Fruit fly (Drosophila melanogaster): Measurements from ENCODE around the gene Anp.

Anp gene

dm6 chr3R:30198793-30199192, 11.0 kb upstream of the Anp start (continued):
- TF ChIP-seq CG34422 (GFP tag; IDR thresholded peaks at IDR 0.05) (no peak), tio (GFP tag; optimal IDR thresholded peaks at IDR 0.05) (no peak), Optix (GFP tag; IDR thresholded peaks at IDR 0.05) (no peak), HLH54F (GFP tag; optimal IDR thresholded peaks at IDR 0.05) (no peak), gem (tag; optimal IDR thresholded peaks at IDR 0.05) (peak; percentile 10), ap (GFP tag; IDR thresholded peaks at IDR 0.05) (no peak), CoRest (tag; optimal IDR thresholded peaks at IDR 0.05) (no peak), CG6765 (GFP tag; optimal IDR thresholded peaks at IDR 0.05) (peak; percentile 73), CG6791 (GFP tag; IDR thresholded peaks at IDR 0.05; ENCODE audit: partially characterized antibody) (no peak), rib (GFP tag; IDR thresholded peaks at IDR 0.05) (peak; percentile 36; the same call in 1 of the 2 replicates), CG6254 (GFP tag; optimal IDR thresholded peaks at IDR 0.05) (no peak), oc (tag; optimal IDR thresholded peaks at IDR 0.05) (no peak), dm (GFP tag; optimal IDR thresholded peaks at IDR 0.05) (no peak), CG30403 (GFP tag; optimal IDR thresholded peaks at IDR 0.05) (no peak), Fer2 (tag; optimal IDR thresholded peaks at IDR 0.05) (peak; percentile 0), org-1 (GFP tag; optimal IDR thresholded peaks at IDR 0.05) (no peak), CG9932 (GFP tag; IDR thresholded peaks at IDR 0.05) (no peak; the same call in 1 of the 2 replicates), CG12236 (GFP tag; optimal IDR thresholded peaks at IDR 0.05) (no peak), CG6689 (GFP tag; IDR thresholded peaks at IDR 0.05) (0 out of 2 replicates have a peak, but pooled peaks have one; percentile 9), CG10979 (tag; optimal IDR thresholded peaks at IDR 0.05) (no peak), sr (GFP tag; IDR thresholded peaks at IDR 0.05) (no peak), CG10959 (GFP tag; IDR thresholded peaks at IDR 0.05) (no peak), HLH3B (GFP tag; IDR thresholded peaks at IDR 0.05) (peak; percentile 11; the same call in 1 of the 2 replicates), Sry-δ (GFP tag; optimal IDR thresholded peaks at IDR 0.05) (no peak), CG14050 (GFP tag; IDR thresholded peaks at IDR 0.05) (no peak), Bdp1 (GFP tag; optimal IDR thresholded peaks at IDR 0.05) (no peak), CG17359 (tag; optimal IDR thresholded peaks at IDR 0.05) (no peak), ara (GFP tag; IDR thresholded peaks at IDR 0.05) (no peak), tgo (GFP tag; IDR thresholded peaks at IDR 0.05) (no peak), CG14014 (GFP tag; IDR thresholded peaks at IDR 0.05) (peak; percentile 33; the same call in 1 of the 2 replicates), peb (GFP tag; IDR thresholded peaks at IDR 0.05) (no peak), luna (GFP tag; optimal IDR thresholded peaks at IDR 0.05) (no peak), CG8944 (GFP tag; optimal IDR thresholded peaks at IDR 0.05) (no peak), CG12744 (GFP tag; optimal IDR thresholded peaks at IDR 0.05) (no peak), Lhr (GFP tag; optimal IDR thresholded peaks at IDR 0.05) (no peak), z (GFP tag; IDR thresholded peaks at IDR 0.05) (no peak), sqz (GFP tag; optimal IDR thresholded peaks at IDR 0.05) (no peak), grau (tag; optimal IDR thresholded peaks at IDR 0.05) (peak; percentile 3), Doc2 (GFP tag; IDR thresholded peaks at IDR 0.05) (no peak), sug (tag; optimal IDR thresholded peaks at IDR 0.05) (no peak), CG9215 (GFP tag; IDR thresholded peaks at IDR 0.05) (no peak), CG17328 (GFP tag; IDR thresholded peaks at IDR 0.05) (no peak), bbx (GFP tag; IDR thresholded peaks at IDR 0.05; ENCODE audit: partially characterized antibody) (no peak), CG3726 (GFP tag; IDR thresholded peaks at IDR 0.05) (no peak), Dip2 (GFP tag; IDR thresholded peaks at IDR 0.05) (no peak), slp2 (GFP tag; optimal IDR thresholded peaks at IDR 0.05) (no peak), MTF-1 (GFP tag; optimal IDR thresholded peaks at IDR 0.05; ENCODE audit: borderline replicate concordance) (peak; percentile 43), CG15601 (tag; optimal IDR thresholded peaks at IDR 0.05) (peak; percentile 28), Dll (GFP tag; IDR thresholded peaks at IDR 0.05; ENCODE audit: partially characterized antibody) (no peak), CG10366 (GFP tag; IDR thresholded peaks at IDR 0.05) (0 out of 2 replicates have a peak, but pooled peaks have one; percentile 14), sima (GFP tag; optimal IDR thresholded peaks at IDR 0.05) (no peak), corto (GFP tag; optimal IDR thresholded peaks at IDR 0.05) (no peak)
